Fruit fly (Drosophila melanogaster): ENCODE measurements around the gene alpha-Man-Ib.

alpha-Man-Ib gene

dm6 chr3R:29083459-29084457 is 28.9 kb downstream of the alpha-Man-Ib start (continued):
- TF ChIP-seq CG13775 (GFP tag; optimal IDR thresholded peaks at IDR 0.05) (no peak), CG6689 (GFP tag; IDR thresholded peaks at IDR 0.05) (no peak), lov (optimal IDR thresholded peaks at IDR 0.05) (no peak), lov (GFP tag; IDR thresholded peaks at IDR 0.05) (no peak), lab (GFP tag; optimal IDR thresholded peaks at IDR 0.05) (no peak), seq (GFP tag; IDR thresholded peaks at IDR 0.05) (no peak), mirr (GFP tag; optimal IDR thresholded peaks at IDR 0.05) (no peak), Atf3 (GFP tag; optimal IDR thresholded peaks at IDR 0.05) (no peak), stwl (tag; optimal IDR thresholded peaks at IDR 0.05) (peak; percentile 25), BEAF-32 (GFP tag; optimal IDR thresholded peaks at IDR 0.05) (no peak), sens (GFP tag) (peak; percentile 69), ab (GFP tag; optimal IDR thresholded peaks at IDR 0.05) (no peak), bbx (GFP tag; IDR thresholded peaks at IDR 0.05; ENCODE audit: partially characterized antibody) (no peak), CG5953 (GFP tag; IDR thresholded peaks at IDR 0.05) (no peak), CG4854 (GFP tag; optimal IDR thresholded peaks at IDR 0.05) (no peak), NC2α (GFP tag; optimal IDR thresholded peaks at IDR 0.05) (no peak), Lpt (GFP tag; optimal IDR thresholded peaks at IDR 0.05) (no peak), sqz (GFP tag; optimal IDR thresholded peaks at IDR 0.05) (no peak), ERR (GFP tag; optimal IDR thresholded peaks at IDR 0.05) (no peak), ro (GFP tag; IDR thresholded peaks at IDR 0.05) (no peak), vfl (GFP tag; optimal IDR thresholded peaks at IDR 0.05) (no peak), croc (GFP tag; conservative IDR thresholded peaks at IDR 0.05) (no peak), kay (GFP tag; optimal IDR thresholded peaks at IDR 0.05) (no peak), CG15514 (GFP tag; optimal IDR thresholded peaks at IDR 0.05) (no peak), gfzf (GFP tag; optimal IDR thresholded peaks at IDR 0.05) (no peak), Dip2 (GFP tag; IDR thresholded peaks at IDR 0.05) (no peak), tll (GFP tag; optimal IDR thresholded peaks at IDR 0.05) (no peak), CG12071 (GFP tag; optimal IDR thresholded peaks at IDR 0.05) (peak; percentile 45), Ptx1 (GFP tag; IDR thresholded peaks at IDR 0.05) (no peak), btn (GFP tag; optimal IDR thresholded peaks at IDR 0.05) (no peak), Scr (GFP tag; IDR thresholded peaks at IDR 0.05; ENCODE audit: partially characterized antibody) (no peak), cato (GFP tag; optimal IDR thresholded peaks at IDR 0.05; ENCODE audit: borderline replicate concordance) (no peak), B-H1 (GFP tag; IDR thresholded peaks at IDR 0.05) (no peak), Chrac-16 (GFP tag; optimal IDR thresholded peaks at IDR 0.05) (no peak), zen (tag; optimal IDR thresholded peaks at IDR 0.05) (peak; percentile 1), CG6272 (GFP tag; IDR thresholded peaks at IDR 0.05) (no peak), Eip74EF (GFP tag; optimal IDR thresholded peaks at IDR 0.05) (no peak), CG12155 (GFP tag; optimal IDR thresholded peaks at IDR 0.05) (no peak), nmo (GFP tag; optimal IDR thresholded peaks at IDR 0.05) (no peak), lbe (GFP tag; optimal IDR thresholded peaks at IDR 0.05) (no peak), Blimp-1 (GFP tag; optimal IDR thresholded peaks at IDR 0.05) (peak; percentile 34), Kr (GFP tag; optimal IDR thresholded peaks at IDR 0.05) (no peak), CG7745 (tag; optimal IDR thresholded peaks at IDR 0.05) (peak; percentile 86), sd (tag; optimal IDR thresholded peaks at IDR 0.05) (no peak), pnt (GFP tag; optimal IDR thresholded peaks at IDR 0.05) (no peak), CG12219 (GFP tag; optimal IDR thresholded peaks at IDR 0.05) (peak; percentile 36), Rx (GFP tag; IDR thresholded peaks at IDR 0.05) (no peak), YL-1 (GFP tag; optimal IDR thresholded peaks at IDR 0.05) (no peak), CG15011 (GFP tag; optimal IDR thresholded peaks at IDR 0.05) (no peak)
